Fruit fly (Drosophila melanogaster): Measurements from ENCODE around the gene Ald1.

Gene Ald1

DNA sequence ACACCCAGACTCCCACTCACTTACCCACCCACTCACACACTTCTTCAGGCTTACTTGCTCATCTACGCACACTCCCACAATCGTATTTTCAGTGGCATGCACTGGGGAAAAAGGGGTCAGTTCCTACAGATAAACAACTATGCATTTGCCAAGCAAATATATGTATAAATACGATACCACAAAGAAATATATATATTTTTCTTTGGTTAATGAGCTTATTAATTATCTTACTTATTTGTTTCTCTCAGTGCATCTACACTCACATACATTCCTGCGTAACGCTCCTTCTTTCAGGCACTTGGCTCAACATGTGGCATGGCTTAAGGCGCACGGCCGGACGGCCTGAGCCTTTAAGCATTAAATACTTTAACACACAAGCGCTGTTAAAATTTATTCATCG, 19.0 kb upstream of the Ald1 start (continued):
- no peak for TF ChIP-seq gcm (GFP tag; optimal IDR thresholded peaks at IDR 0.05)
- peak; percentile 70 for TF ChIP-seq sob (GFP tag; IDR thresholded peaks at IDR 0.05)
- TF ChIP-seq Sox100B (GFP tag; optimal IDR thresholded peaks at IDR 0.05): no peak
- no peak for TF ChIP-seq CG1024 (GFP tag; IDR thresholded peaks at IDR 0.05)
- no peak for TF ChIP-seq slp2 (GFP tag; optimal IDR thresholded peaks at IDR 0.05)
- TF ChIP-seq eyg (GFP tag; optimal IDR thresholded peaks at IDR 0.05): no peak
- TF ChIP-seq Hr39 (optimal IDR thresholded peaks at IDR 0.05): no peak
- no peak for TF ChIP-seq Lhr (GFP tag; optimal IDR thresholded peaks at IDR 0.05)
- TF ChIP-seq nom (GFP tag; optimal IDR thresholded peaks at IDR 0.05): no peak
- TF ChIP-seq PHDP (tag; optimal IDR thresholded peaks at IDR 0.05): peak; percentile 45
- TF ChIP-seq CG6689 (GFP tag; IDR thresholded peaks at IDR 0.05): peak; percentile 33; the same call in 1 of the 2 replicates
- TF ChIP-seq CG1603 (tag; optimal IDR thresholded peaks at IDR 0.05): peak; percentile 19
- no peak for TF ChIP-seq Jarid2 (GFP tag; optimal IDR thresholded peaks at IDR 0.05)
- TF ChIP-seq Lpt (GFP tag; optimal IDR thresholded peaks at IDR 0.05): no peak
- no peak for TF ChIP-seq fu2 (GFP tag; optimal IDR thresholded peaks at IDR 0.05)
- TF ChIP-seq Sin3A (optimal IDR thresholded peaks at IDR 0.05): no peak
- peak; percentile 46 for TF ChIP-seq sd (tag; optimal IDR thresholded peaks at IDR 0.05)
- no peak for TF ChIP-seq bowl (GFP tag; IDR thresholded peaks at IDR 0.05)
- TF ChIP-seq sug (tag; optimal IDR thresholded peaks at IDR 0.05): peak; percentile 17
- TF ChIP-seq CG2129 (GFP tag; IDR thresholded peaks at IDR 0.05; ENCODE audit: partially characterized antibody): no peak
- TF ChIP-seq Max (GFP tag; optimal IDR thresholded peaks at IDR 0.05): no peak
- TF ChIP-seq CG4820 (GFP tag; optimal IDR thresholded peaks at IDR 0.05): no peak
- peak; percentile 35; the same call in 1 of the 2 replicates for TF ChIP-seq onecut (GFP tag; IDR thresholded peaks at IDR 0.05)
- TF ChIP-seq salm (tag; optimal IDR thresholded peaks at IDR 0.05): no peak
- no peak for TF ChIP-seq gsb-n (tag; optimal IDR thresholded peaks at IDR 0.05)
- TF ChIP-seq vfl (GFP tag; optimal IDR thresholded peaks at IDR 0.05): peak; percentile 10
- TF ChIP-seq CG18764 (GFP tag; optimal IDR thresholded peaks at IDR 0.05): no peak
- TF ChIP-seq phol (tag; optimal IDR thresholded peaks at IDR 0.05): no peak
- no peak for TF ChIP-seq nerfin-1 (tag; optimal IDR thresholded peaks at IDR 0.05)
- no peak for TF ChIP-seq Dad (GFP tag; optimal IDR thresholded peaks at IDR 0.05)
- TF ChIP-seq fd102C (GFP tag; optimal IDR thresholded peaks at IDR 0.05): no peak
- TF ChIP-seq CG33557 (GFP tag; optimal IDR thresholded peaks at IDR 0.05): no peak
- no peak for TF ChIP-seq CG17612 (GFP tag; IDR thresholded peaks at IDR 0.05)
- no peak for TF ChIP-seq CG14710 (tag; optimal IDR thresholded peaks at IDR 0.05)
- no peak for TF ChIP-seq CG12942 (GFP tag; optimal IDR thresholded peaks at IDR 0.05)
- TF ChIP-seq Ravus (GFP tag; IDR thresholded peaks at IDR 0.05): no peak
- TF ChIP-seq CG10321 (GFP tag; IDR thresholded peaks at IDR 0.05): no peak
- no peak for TF ChIP-seq corto (GFP tag; optimal IDR thresholded peaks at IDR 0.05)
- TF ChIP-seq Gug (GFP tag; IDR thresholded peaks at IDR 0.05): no peak; the same call in 3 of the 4 replicates
- no peak for TF ChIP-seq CG14860 (GFP tag; IDR thresholded peaks at IDR 0.05; ENCODE audit: partially characterized antibody)
- TF ChIP-seq Aef1 (GFP tag; IDR thresholded peaks at IDR 0.05): peak; percentile 46; the same call in 2 of the 3 replicates
- TF ChIP-seq peb (GFP tag; IDR thresholded peaks at IDR 0.05): 0 out of 2 replicates have a peak, but pooled peaks have one; percentile 28
- no peak for TF ChIP-seq CkIIα-i1 (GFP tag; IDR thresholded peaks at IDR 0.05)
- TF ChIP-seq vvl (GFP tag; IDR thresholded peaks at IDR 0.05): no peak; the same call in 1 of the 2 replicates
- TF ChIP-seq p53 (GFP tag; optimal IDR thresholded peaks at IDR 0.05): no peak
- TF ChIP-seq CG12236 (GFP tag; optimal IDR thresholded peaks at IDR 0.05): no peak
- TF ChIP-seq shn (GFP tag; optimal IDR thresholded peaks at IDR 0.05): no peak
- TF ChIP-seq pb (GFP tag; optimal IDR thresholded peaks at IDR 0.05): no peak
- no peak for TF ChIP-seq disco-r (GFP tag; optimal IDR thresholded peaks at IDR 0.05)
- no peak for TF ChIP-seq Tbp (GFP tag; optimal IDR thresholded peaks at IDR 0.05)
- TF ChIP-seq Ets65A (GFP tag): peak; percentile 20
- TF ChIP-seq CG9437 (GFP tag; optimal IDR thresholded peaks at IDR 0.05): no peak
- no peak for TF ChIP-seq nerfin-2 (GFP tag; IDR thresholded peaks at IDR 0.05; ENCODE audit: partially characterized antibody)
